Worm (Caenorhabditis elegans) whole organism, L4/young adult: ENCODE data around the gene emb-30.

Experiments
- W03F9.2 ChIP-seq: fragments of 150-350 bp; optimal IDR thresholded peaks from 2 replicates; lab custom pipeline; 2014; ENCODE audit warnings: missing biosample characterization, missing genetic modification characterization
- dao-5 ChIP-seq: sonication (generic microtip); optimal IDR thresholded peaks from 2 replicates; lab custom pipeline; 2016; ENCODE audit warnings: missing genotype, missing genetic modification characterization, moderate library complexity, missing compliant biosample characterization
- him-1 ChIP-seq: sonication (generic microtip); optimal IDR thresholded peaks from 2 replicates; lab custom pipeline; 2016; ENCODE audit warnings: missing genotype, missing genetic modification reagents, missing genetic modification characterization, missing compliant biosample characterization

DNA sequence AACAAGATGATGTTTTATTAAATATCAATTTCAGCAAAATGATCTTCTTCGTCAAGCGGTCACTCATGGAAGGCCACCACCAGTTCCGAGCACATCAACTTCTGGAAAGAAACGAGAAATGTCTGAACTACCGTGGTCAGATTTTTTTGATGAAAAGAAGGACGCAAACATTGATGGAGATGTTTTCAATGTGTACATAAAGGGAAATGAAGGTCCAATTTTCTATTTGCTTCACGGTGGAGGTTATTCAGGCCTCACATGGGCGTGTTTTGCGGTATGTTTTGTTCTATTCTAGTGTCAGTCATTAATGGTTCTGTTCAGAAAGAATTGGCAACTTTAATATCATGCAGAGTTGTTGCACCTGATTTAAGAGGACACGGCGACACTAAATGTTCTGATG lies 24.6 kb upstream of the emb-30 start, which contains the start of gene B0464.6:
- TF ChIP-seq dao-5 (tag; lab: Kevin White, UChicago) (no peak), him-1 (tag; lab: Kevin White, UChicago) (no peak), W03F9.2 (tag; lab: Kevin White, UChicago) (no peak)
